Fruit fly (Drosophila melanogaster): ENCODE results near the gene Saf6.
A peak's percentile ranks its signal among the peaks of the same experiment; 100 is the strongest.

Saf6 gene

dm6 chr2L:845341-846004 is 29.7 kb upstream of the Saf6 start (continued):
- TF ChIP-seq Aef1 (GFP tag; IDR thresholded peaks at IDR 0.05) (peak; percentile 83), CoRest (tag; optimal IDR thresholded peaks at IDR 0.05) (peak; percentile 85), chn (GFP tag; optimal IDR thresholded peaks at IDR 0.05) (peak; percentile 86), stwl (tag; optimal IDR thresholded peaks at IDR 0.05) (no peak), CG12299 (tag; optimal IDR thresholded peaks at IDR 0.05) (peak; percentile 41), CG34422 (GFP tag; IDR thresholded peaks at IDR 0.05) (peak; percentile 90), CG2712 (tag; optimal IDR thresholded peaks at IDR 0.05) (peak; percentile 87), CG1792 (GFP tag; optimal IDR thresholded peaks at IDR 0.05) (peak; percentile 87), CG17186 (GFP tag; optimal IDR thresholded peaks at IDR 0.05) (peak; percentile 54), gt (GFP tag; IDR thresholded peaks at IDR 0.05) (peak; percentile 65; the same call in 1 of the 2 replicates), CG31365 (tag; optimal IDR thresholded peaks at IDR 0.05) (peak; percentile 76), HmgZ (tag; optimal IDR thresholded peaks at IDR 0.05) (peak; percentile 83), CG6791 (GFP tag; IDR thresholded peaks at IDR 0.05; ENCODE audit: partially characterized antibody) (no peak), wek (GFP tag; optimal IDR thresholded peaks at IDR 0.05) (peak; percentile 78), CG32767 (GFP tag; IDR thresholded peaks at IDR 0.05) (peak; percentile 83), exex (tag; optimal IDR thresholded peaks at IDR 0.05) (peak; percentile 64), C15 (GFP tag; IDR thresholded peaks at IDR 0.05) (peak; percentile 84), Mrtf (GFP tag; IDR thresholded peaks at IDR 0.05) (peak; percentile 91), CG13424 (tag; optimal IDR thresholded peaks at IDR 0.05) (peak; percentile 91), mirr (GFP tag; optimal IDR thresholded peaks at IDR 0.05) (peak; percentile 74), Hey (tag; optimal IDR thresholded peaks at IDR 0.05) (peak; percentile 65), h (optimal IDR thresholded peaks at IDR 0.05) (no peak), CG1603 (tag; optimal IDR thresholded peaks at IDR 0.05) (peak; percentile 94), her (GFP tag; optimal IDR thresholded peaks at IDR 0.05) (peak; percentile 87), Stat92E (GFP tag; optimal IDR thresholded peaks at IDR 0.05) (no peak), slou (GFP tag; optimal IDR thresholded peaks at IDR 0.05) (peak; percentile 44), B-H2 (GFP tag; optimal IDR thresholded peaks at IDR 0.05) (peak; percentile 72), bab2 (GFP tag; optimal IDR thresholded peaks at IDR 0.05) (peak; percentile 85), ci (GFP tag; IDR thresholded peaks at IDR 0.05) (peak; percentile 97), CG13775 (GFP tag; optimal IDR thresholded peaks at IDR 0.05) (peak; percentile 59), Ets97D (GFP tag; optimal IDR thresholded peaks at IDR 0.05) (peak; percentile 59), CG8089 (GFP tag; optimal IDR thresholded peaks at IDR 0.05) (peak; percentile 83), CG17361 (GFP tag; IDR thresholded peaks at IDR 0.05) (peak; percentile 71; the same call in 2 of the 3 replicates), CG9727 (GFP tag; optimal IDR thresholded peaks at IDR 0.05) (peak; percentile 66), en (GFP tag; optimal IDR thresholded peaks at IDR 0.05) (peak; percentile 78), dati (GFP tag; IDR thresholded peaks at IDR 0.05) (peak; percentile 84), peb (GFP tag; IDR thresholded peaks at IDR 0.05) (peak; percentile 70), CrebB (tag; optimal IDR thresholded peaks at IDR 0.05) (peak; percentile 82), CG7745 (tag; optimal IDR thresholded peaks at IDR 0.05) (no peak), fd64A (GFP tag; optimal IDR thresholded peaks at IDR 0.05) (peak; percentile 63), CG2199 (GFP tag; IDR thresholded peaks at IDR 0.05) (peak; percentile 65; the same call in 2 of the 3 replicates), Blimp-1 (GFP tag; optimal IDR thresholded peaks at IDR 0.05) (peak; percentile 86)
